Worm (Caenorhabditis elegans) whole organism, L4/young adult: Measurements from ENCODE around the gene M57.2.

ENCODE experiments used
- W03F9.2 ChIP-seq: fragments of 150-350 bp; optimal IDR thresholded peaks from 2 replicates; lab custom pipeline; 2014; ENCODE audit warnings: missing biosample characterization, missing genetic modification characterization
- him-1 ChIP-seq: sonication (generic microtip); optimal IDR thresholded peaks from 2 replicates; lab custom pipeline; 2016; ENCODE audit warnings: missing genotype, missing genetic modification reagents, missing genetic modification characterization, missing compliant biosample characterization

ce11 chrIV:3491477-3491876 is 35.7 kb upstream of the M57.2 start, which contains the start of gene srz-78:
- TF ChIP-seq him-1 (tag; lab: Kevin White, UChicago) = no peak
- TF ChIP-seq W03F9.2 (tag; lab: Kevin White, UChicago) = no peak
